Worm (Caenorhabditis elegans) whole organism, L1 larva: ENCODE results near the gene haly-1.

Experiments
- C04F5.9 ChIP-seq: sonication (generic microtip); optimal IDR thresholded peaks from 2 replicates; lab custom pipeline; 2016; ENCODE audit warnings: missing genetic modification characterization, missing compliant biosample characterization
- F16B12.6 ChIP-seq: fragments of 150-350 bp; optimal IDR thresholded peaks from 2 replicates; lab custom pipeline; 2014; ENCODE audit warnings: missing biosample characterization, missing genetic modification characterization
- Y116A8C.19 ChIP-seq: sonication (generic microtip); optimal IDR thresholded peaks from 2 replicates; lab custom pipeline; 2016; ENCODE audit warnings: missing compliant biosample characterization, missing genetic modification characterization, borderline replicate concordance
- aly-2 ChIP-seq: fragments of 150-350 bp; optimal IDR thresholded peaks from 2 replicates; lab custom pipeline; 2014; ENCODE audit warnings: missing biosample characterization, missing genetic modification characterization
- blmp-1 ChIP-seq: fragments of 150-350 bp; optimal IDR thresholded peaks from 2 replicates; lab custom pipeline; 2014; ENCODE audit warnings: missing biosample characterization, missing genetic modification characterization
- ceh-63 ChIP-seq: fragments of 200-800 bp; sonication (Bioruptor generic); optimal IDR thresholded peaks from 2 replicates; lab custom pipeline; 2018; ENCODE audit warnings: mild to moderate bottlenecking, missing genetic modification characterization, missing compliant biosample characterization
- ceh-82 ChIP-seq, 3 experiments: fragments of 150-350 bp in 1 of 3; sonication (generic microtip) in 2 of 3; optimal IDR thresholded peaks; 2 replicates each; lab custom pipeline; 2014 to 2017; ENCODE audit warnings: missing biosample characterization in 3 of 3, missing genetic modification characterization in 3 of 3
- ceh-90 ChIP-seq: sonication (generic microtip); optimal IDR thresholded peaks from 2 replicates; lab custom pipeline; 2016; ENCODE audit warnings: missing genetic modification characterization, missing compliant biosample characterization
- dpl-1 ChIP-seq, 3 experiments: fragments of 150-350 bp in 2 of 3; sonication (generic microtip) in 1 of 3; optimal IDR thresholded peaks; 2 replicates each; lab custom pipeline; 2014 to 2017; ENCODE audit warnings: missing biosample characterization in 3 of 3, missing genetic modification characterization in 3 of 3, missing genetic modification reagents in 3 of 3
- efl-1 ChIP-seq, 4 experiments: fragments of 150-350 bp; optimal IDR thresholded peaks in 3 of 4; peaks in 1 of 4; 1 replicate in 1 of 4; 2 replicates in 3 of 4; lab custom pipeline; 2014; ENCODE audit warnings: missing biosample characterization in 2 of 4, missing genetic modification characterization in 2 of 4, missing genetic modification reagents in 2 of 4
- egl-13 ChIP-seq: sonication (generic microtip); optimal IDR thresholded peaks from 2 replicates; lab custom pipeline; 2016; ENCODE audit warnings: missing genotype, missing genetic modification reagents, missing genetic modification characterization, missing compliant biosample characterization
- egl-27 ChIP-seq, 2 experiments: fragments of 150-350 bp in 1 of 2; sonication (generic microtip); optimal IDR thresholded peaks; 3 replicates each; lab custom pipeline; 2017 to 2018; ENCODE audit warnings: missing biosample characterization in 2 of 2, missing genetic modification characterization in 2 of 2, missing genetic modification reagents in 2 of 2
- elt-2 ChIP-seq: sonication (generic microtip); optimal IDR thresholded peaks from 2 replicates; lab custom pipeline; 2016; ENCODE audit warnings: missing genetic modification characterization, mild to moderate bottlenecking, inconsistent platforms, missing compliant biosample characterization, missing genetic modification reagents
- elt-3 ChIP-seq, 6 experiments: fragments of 150-350 bp in 1 of 6; sonication (generic microtip); optimal IDR thresholded peaks; 2 replicates each; lab custom pipeline; 2017 to 2018; ENCODE audit warnings: missing biosample characterization in 6 of 6, missing genetic modification characterization in 6 of 6, inconsistent platforms in 1 of 6
- ets-5 ChIP-seq: fragments of 200-800 bp; sonication (Bioruptor generic); IDR thresholded peaks from 2 replicates; pipeline ENCODE4 v1.3.6; 2022; ENCODE audit warnings: missing genetic modification characterization, missing compliant biosample characterization
- fos-1 ChIP-seq: fragments of 150-350 bp; optimal IDR thresholded peaks from 2 replicates; lab custom pipeline; 2014; ENCODE audit warnings: missing biosample characterization, missing genetic modification characterization
- hpl-2 ChIP-seq: fragments of 150-350 bp; optimal IDR thresholded peaks from 2 replicates; lab custom pipeline; 2014; ENCODE audit warnings: missing biosample characterization, missing genetic modification reagents, missing genetic modification characterization
- lin-14 ChIP-seq: fragments of 200-800 bp; sonication (Bioruptor generic); optimal IDR thresholded peaks from 2 replicates; lab custom pipeline; 2018; ENCODE audit warnings: mild to moderate bottlenecking, missing genetic modification characterization, moderate library complexity, missing compliant biosample characterization
- lir-3 ChIP-seq: sonication (generic microtip); optimal IDR thresholded peaks from 2 replicates; lab custom pipeline; 2016; ENCODE audit warnings: mild to moderate bottlenecking, missing genetic modification characterization, moderate library complexity, missing compliant biosample characterization; ENCODE audit not compliant: poor library complexity
- mep-1 ChIP-seq: fragments of 150-350 bp; optimal IDR thresholded peaks from 2 replicates; lab custom pipeline; 2014; ENCODE audit warnings: missing biosample characterization, missing genetic modification characterization
- nhr-12 ChIP-seq: sonication (generic microtip); optimal IDR thresholded peaks from 2 replicates; lab custom pipeline; 2017; ENCODE audit warnings: missing biosample characterization, missing genetic modification characterization
- nhr-19 ChIP-seq: fragments of 200-800 bp; sonication (Bioruptor generic); conservative IDR thresholded peaks from 2 replicates; pipeline ENCODE4 v1.3.6; 2022; ENCODE audit warnings: missing genetic modification characterization, missing compliant biosample characterization
- nhr-47 ChIP-seq: sonication (generic microtip); optimal IDR thresholded peaks from 2 replicates; lab custom pipeline; 2016; ENCODE audit warnings: mild to moderate bottlenecking, missing genetic modification characterization, moderate library complexity, missing compliant biosample characterization
- nhr-71 ChIP-seq: sonication (generic microtip); optimal IDR thresholded peaks from 2 replicates; lab custom pipeline; 2016; ENCODE audit warnings: mild to moderate bottlenecking, missing genetic modification characterization, moderate library complexity, missing compliant biosample characterization
- nhr-85 ChIP-seq: sonication (generic microtip); peaks from one replicate; lab custom pipeline; 2016; ENCODE audit warnings: missing genetic modification characterization, inconsistent platforms, missing compliant biosample characterization
- nhr-90 ChIP-seq: sonication (generic microtip); optimal IDR thresholded peaks from 2 replicates; lab custom pipeline; 2016; ENCODE audit warnings: mild to moderate bottlenecking, missing genetic modification characterization, missing compliant biosample characterization; ENCODE audit not compliant: poor library complexity
- rnt-1 ChIP-seq: sonication (generic microtip); optimal IDR thresholded peaks from 2 replicates; lab custom pipeline; 2016; ENCODE audit warnings: mild to moderate bottlenecking, missing genetic modification characterization, moderate library complexity, missing compliant biosample characterization
- snpc-4 ChIP-seq: fragments of 150-350 bp; optimal IDR thresholded peaks from 2 replicates; lab custom pipeline; 2014; ENCODE audit warnings: missing biosample characterization, missing genetic modification characterization
- snu-23 ChIP-seq: sonication (generic microtip); optimal IDR thresholded peaks from 2 replicates; lab custom pipeline; 2016; ENCODE audit warnings: missing genetic modification characterization, missing compliant biosample characterization
- sptf-1 ChIP-seq: fragments of 150-350 bp; optimal IDR thresholded peaks from 2 replicates; lab custom pipeline; 2014; ENCODE audit warnings: missing biosample characterization, missing genetic modification characterization
- sup-37 ChIP-seq: fragments of 200-800 bp; sonication (Bioruptor generic); optimal IDR thresholded peaks from 2 replicates; lab custom pipeline; 2018; ENCODE audit warnings: mild to moderate bottlenecking, missing genetic modification characterization, missing compliant biosample characterization
- swsn-7 ChIP-seq: sonication (generic microtip); optimal IDR thresholded peaks from 2 replicates; lab custom pipeline; 2016; ENCODE audit warnings: missing genetic modification characterization, missing compliant biosample characterization
- tbx-2 ChIP-seq: sonication (generic microtip); optimal IDR thresholded peaks from 2 replicates; lab custom pipeline; 2016; ENCODE audit warnings: missing genetic modification characterization, missing compliant biosample characterization
- tlp-1 ChIP-seq: fragments of 150-350 bp; optimal IDR thresholded peaks from 2 replicates; lab custom pipeline; 2014; ENCODE audit warnings: missing biosample characterization, missing genetic modification characterization
- unc-130 ChIP-seq: fragments of 150-350 bp; optimal IDR thresholded peaks from 2 replicates; lab custom pipeline; 2017; ENCODE audit warnings: missing biosample characterization, missing genetic modification characterization, inconsistent platforms
- unc-86 ChIP-seq: sonication (generic microtip); optimal IDR thresholded peaks from 2 replicates; lab custom pipeline; 2016; ENCODE audit warnings: missing genetic modification characterization, missing compliant biosample characterization
- ztf-4 ChIP-seq: fragments of 150-350 bp; optimal IDR thresholded peaks from 2 replicates; lab custom pipeline; 2014; ENCODE audit warnings: missing biosample characterization, missing genetic modification characterization

haly-1 gene

DNA sequence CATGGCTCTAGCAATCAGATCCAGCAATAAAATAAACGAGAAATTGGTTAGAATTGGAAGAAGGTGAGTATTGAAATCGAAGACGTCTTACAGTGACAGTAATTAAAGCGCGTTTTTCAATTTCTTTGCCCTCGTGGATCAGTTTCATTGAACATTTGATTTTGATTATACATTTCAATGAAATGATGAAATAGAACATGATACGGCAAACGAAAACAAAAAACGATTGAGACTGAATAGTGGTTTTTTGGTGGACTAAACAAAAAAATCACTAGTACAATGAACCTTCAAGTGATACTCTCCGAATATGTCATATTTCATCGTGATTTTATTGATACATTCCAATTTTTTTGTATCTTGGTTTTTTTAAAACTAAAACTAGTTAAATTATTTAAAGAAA lies at the start of gene haly-1:
TSS of gene haly-1 (minus strand) at position 101 of the 400 bp plus-strand sequence.
- TF ChIP-seq sup-37 (GFP tag; lab: Kevin White, UChicago) (no peak), tlp-1 (tag; lab: Kevin White, UChicago) (no peak), swsn-7 (tag; lab: Kevin White, UChicago) (no peak), ztf-4 (tag; lab: Kevin White, UChicago) (no peak), snpc-4 (tag; lab: Kevin White, UChicago) (no peak), snu-23 (GFP tag; lab: Kevin White, UChicago) (no peak), ceh-63 (GFP tag; lab: Kevin White, UChicago) (no peak), F16B12.6 (tag; lab: Kevin White, UChicago) (no peak), elt-2 (no peak), unc-86 (tag; lab: Kevin White, UChicago) (no peak), Y116A8C.19 (tag; lab: Kevin White, UChicago) (no peak)
- TF ChIP-seq, all 84 proteins: peak for 0

ce11 chrX:10941255-10941654 lies 44.9 kb upstream of the haly-1 start, which contains the start of gene pho-7:
Gene pho-7, minus strand, starts transcription at chrX:10941355.
- TF ChIP-seq aly-2: no peak
- no peak for TF ChIP-seq blmp-1
- TF ChIP-seq nhr-71 (tag; lab: Kevin White, UChicago): no peak
- TF ChIP-seq nhr-90 (tag; lab: Kevin White, UChicago): no peak
- TF ChIP-seq mep-1 (tag; lab: Kevin White, UChicago): no peak
- TF ChIP-seq swsn-7 (tag; lab: Kevin White, UChicago): no peak
- TF ChIP-seq C04F5.9 (tag; lab: Kevin White, UChicago): no peak
- no peak for TF ChIP-seq nhr-47 (tag; lab: Kevin White, UChicago)
- TF ChIP-seq ets-5 (GFP tag; lab: Robert Waterston, UW): no peak
- TF ChIP-seq egl-27 (tag; optimal IDR thresholded peaks at IDR 0.05; lab: Kevin White, UChicago): no peak
- no peak for TF ChIP-seq unc-86 (tag; lab: Kevin White, UChicago)
- no peak for TF ChIP-seq unc-130
- TF ChIP-seq sptf-1 (tag; lab: Kevin White, UChicago): no peak
- TF ChIP-seq ceh-90: no peak
- no peak for TF ChIP-seq fos-1 (tag; lab: Kevin White, UChicago)
- TF ChIP-seq elt-3 (tag; optimal IDR thresholded peaks at IDR 0.05; lab: Kevin White, UChicago): no peak
- no peak for TF ChIP-seq sup-37 (GFP tag; lab: Kevin White, UChicago)
- no peak for TF ChIP-seq egl-13
- TF ChIP-seq nhr-19 (GFP tag; lab: Robert Waterston, UW): no peak

- no peak for TF ChIP-seq rnt-1 (tag; lab: Kevin White, UChicago)
- no peak for TF ChIP-seq ceh-82 (tag; optimal IDR thresholded peaks at IDR 0.05; lab: Kevin White, UChicago)
- peak in 1 of 6 experiments; percentile 57 for TF ChIP-seq elt-3 (tag; optimal IDR thresholded peaks at IDR 0.05; lab: Kevin White, UChicago)
- no peak for TF ChIP-seq C04F5.9 (tag; lab: Kevin White, UChicago)
- TF ChIP-seq tbx-2: peak; percentile 12
- no peak for TF ChIP-seq nhr-90 (tag; lab: Kevin White, UChicago)
- no peak for TF ChIP-seq Y116A8C.19 (tag; lab: Kevin White, UChicago)
- no peak for TF ChIP-seq F16B12.6 (tag; lab: Kevin White, UChicago)
- no peak for TF ChIP-seq ztf-4 (tag; lab: Kevin White, UChicago)
- TF ChIP-seq nhr-85 (tag; lab: Kevin White, UChicago): peak; percentile 71
- TF ChIP-seq swsn-7 (tag; lab: Kevin White, UChicago): no peak
- TF ChIP-seq lir-3: no peak
- no peak for TF ChIP-seq unc-130
- TF ChIP-seq lin-14 (GFP tag; lab: Kevin White, UChicago): peak; percentile 51
- TF ChIP-seq efl-1 (optimal IDR thresholded peaks at IDR 0.05; lab: Kevin White, UChicago): no peak
- TF ChIP-seq efl-1 (GFP tag; optimal IDR thresholded peaks at IDR 0.05 in 1 of 2; lab: Kevin White, UChicago): peak in 1 of 2 experiments; percentile 78
- TF ChIP-seq nhr-12: no peak
- no peak for TF ChIP-seq dpl-1 (GFP tag; optimal IDR thresholded peaks at IDR 0.05; lab: Kevin White, UChicago)
- no peak for TF ChIP-seq hpl-2 (GFP tag; lab: Kevin White, UChicago)
- TF ChIP-seq, all 84 proteins: peak for 5
Observed at ce11 chrX:10933308-10934014, 37.1 kb upstream of the haly-1 start.
